Fruit fly (Drosophila melanogaster) whole organism, pupa: ENCODE results near the gene Manf.

ENCODE experiments used
- CG10348 ChIP-seq: fragments of 200-800 bp; sonication (Bioruptor generic); IDR thresholded peaks from 2 replicates; pipeline ENCODE4 v1.3.6; 2022; ENCODE audit warnings: missing biosample characterization, missing genetic modification characterization
- CG12605 ChIP-seq: fragments of 200-800 bp; sonication (Bioruptor generic); IDR thresholded peaks from 2 replicates; pipeline ENCODE4 v1.3.6; 2022; ENCODE audit warnings: missing biosample characterization, missing genetic modification characterization
- CG13204 ChIP-seq: fragments of 200-800 bp; sonication (Bioruptor generic); optimal IDR thresholded peaks from 2 replicates; lab custom pipeline; 2018; ENCODE audit warnings: missing biosample characterization, mild to moderate bottlenecking, missing genetic modification characterization, moderate library complexity
- CG15710 ChIP-seq: fragments of 200-800 bp; sonication (Bioruptor generic); optimal IDR thresholded peaks from 2 replicates; lab custom pipeline; 2018; ENCODE audit warnings: missing biosample characterization, mild to moderate bottlenecking, missing genetic modification characterization, moderate library complexity
- CG17806 ChIP-seq: fragments of 200-800 bp; sonication (Bioruptor generic); optimal IDR thresholded peaks from 2 replicates; lab custom pipeline; 2018; ENCODE audit warnings: missing biosample characterization, mild to moderate bottlenecking, missing genetic modification characterization, moderate library complexity
- CG32121 ChIP-seq: fragments of 200-800 bp; sonication (Bioruptor generic); IDR thresholded peaks from 2 replicates; pipeline ENCODE4 v1.3.6; 2022; ENCODE audit warnings: missing biosample characterization, missing genetic modification characterization
- CG34367 ChIP-seq: fragments of 200-800 bp; sonication (Bioruptor generic); optimal IDR thresholded peaks from 2 replicates; lab custom pipeline; 2018; ENCODE audit warnings: missing biosample characterization, mild to moderate bottlenecking, missing genetic modification characterization
- CG4496 ChIP-seq: fragments of 200-800 bp; sonication (Bioruptor generic); IDR thresholded peaks from 3 replicates; pipeline ENCODE4 v1.3.6; 2022; ENCODE audit warnings: missing biosample characterization, missing genetic modification characterization
- CG8159 ChIP-seq: fragments of 200-800 bp; sonication (Bioruptor generic); optimal IDR thresholded peaks from 3 replicates; lab custom pipeline; 2018; ENCODE audit warnings: missing biosample characterization, mild to moderate bottlenecking, missing genetic modification characterization, moderate library complexity
- CG8301 ChIP-seq: fragments of 200-800 bp; sonication (Bioruptor generic); optimal IDR thresholded peaks from 2 replicates; lab custom pipeline; 2018; ENCODE audit warnings: missing biosample characterization, mild to moderate bottlenecking, missing genetic modification characterization
- CG9948 ChIP-seq: fragments of 200-800 bp; sonication (Bioruptor generic); optimal IDR thresholded peaks from 2 replicates; lab custom pipeline; 2018; ENCODE audit warnings: missing biosample characterization, mild to moderate bottlenecking, missing genetic modification characterization, moderate library complexity
- D1 ChIP-seq: fragments of 200-800 bp; sonication (Bioruptor generic); optimal IDR thresholded peaks from 2 replicates; lab custom pipeline; 2018; ENCODE audit warnings: missing biosample characterization, mild to moderate bottlenecking, missing genetic modification characterization, moderate library complexity
- EcR ChIP-seq: fragments of 200-800 bp; sonication (Bioruptor generic); optimal IDR thresholded peaks from 3 replicates; lab custom pipeline; 2019; ENCODE audit warnings: missing biosample characterization, missing genetic modification characterization, mild to moderate bottlenecking, moderate library complexity, missing genetic modification reagents
- Ets98B ChIP-seq: fragments of 200-800 bp; sonication (Bioruptor generic); IDR thresholded peaks from 2 replicates; pipeline ENCODE4 v1.3.6; 2022; ENCODE audit warnings: missing biosample characterization, missing genetic modification characterization
- Pif1A ChIP-seq: fragments of 200-800 bp; sonication (Bioruptor generic); optimal IDR thresholded peaks from 3 replicates; lab custom pipeline; 2016; ENCODE audit warnings: missing biosample characterization, missing genetic modification characterization
- Pif1B ChIP-seq: fragments of 200-800 bp; sonication (Bioruptor generic); optimal IDR thresholded peaks from 3 replicates; lab custom pipeline; 2016; ENCODE audit warnings: missing biosample characterization, missing genetic modification characterization
- Snoo ChIP-seq: fragments of 200-800 bp; sonication (Bioruptor generic); optimal IDR thresholded peaks from 3 replicates; lab custom pipeline; 2017; ENCODE audit warnings: missing biosample characterization, mild to moderate bottlenecking, missing genetic modification characterization, inconsistent platforms
- fd96Ca ChIP-seq: fragments of 200-800 bp; sonication (Bioruptor generic); IDR thresholded peaks from 3 replicates; pipeline ENCODE4 v1.3.6; 2022; ENCODE audit warnings: missing biosample characterization, missing genetic modification characterization
- gl ChIP-seq: fragments of 200-800 bp; sonication (Bioruptor generic); optimal IDR thresholded peaks from 2 replicates; lab custom pipeline; 2018; ENCODE audit warnings: missing biosample characterization, mild to moderate bottlenecking, missing genetic modification characterization
- rn ChIP-seq: fragments of 200-800 bp; sonication (Bioruptor generic); IDR thresholded peaks from 2 replicates; pipeline ENCODE4 v1.3.6; 2022; ENCODE audit warnings: missing biosample characterization, missing genetic modification characterization

Gene Manf

dm6 chr3R:16374101-16374500 is 24.9 kb downstream of the Manf start:
- TF ChIP-seq Snoo (tag; lab: Kevin White, UChicago) (no peak), CG17806 (tag; lab: Kevin White, UChicago) (no peak), CG12605 (no peak), D1 (tag; lab: Kevin White, UChicago) (peak; percentile 47)

DNA sequence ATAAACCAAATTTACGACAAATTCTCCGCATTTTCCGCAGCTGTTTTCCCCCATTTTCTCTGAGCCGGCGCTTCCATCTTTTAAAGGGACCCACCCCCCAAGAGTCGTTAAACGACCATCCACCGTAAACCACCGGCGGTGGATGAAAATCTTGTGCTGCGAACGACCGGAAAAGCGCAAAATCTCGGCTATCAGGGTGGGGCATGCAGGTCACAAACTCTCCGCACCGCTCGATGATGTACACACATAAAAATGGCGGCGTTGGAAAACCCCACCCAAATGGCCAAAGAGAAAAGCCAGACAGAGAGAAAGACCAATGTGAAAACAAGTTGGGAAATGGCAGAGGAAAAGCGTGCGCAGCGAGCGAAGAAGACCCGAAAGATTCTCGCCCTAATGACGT is 36.4 kb downstream of the Manf start:
- TF ChIP-seq CG15710 (tag; lab: Kevin White, UChicago) (no peak), CG13204 (GFP tag; lab: Kevin White, UChicago) (no peak), CG12605 (no peak), Pif1B (GFP tag; lab: Kevin White, UChicago) (no peak), CG8159 (tag; lab: Kevin White, UChicago) (no peak), CG9948 (tag; lab: Kevin White, UChicago) (no peak), Ets98B (GFP tag; lab: Robert Waterston, UW) (no peak)

- TF ChIP-seq CG10348 (GFP tag; lab: Robert Waterston, UW) (no peak), CG15710 (tag; lab: Kevin White, UChicago) (no peak), rn (GFP tag; lab: Robert Waterston, UW) (no peak), CG17806 (tag; lab: Kevin White, UChicago) (no peak), gl (tag; lab: Kevin White, UChicago) (no peak), CG8301 (tag; lab: Kevin White, UChicago) (no peak), CG9948 (tag; lab: Kevin White, UChicago) (no peak), D1 (tag; lab: Kevin White, UChicago) (no peak), Pif1A (GFP tag; lab: Kevin White, UChicago) (no peak), Snoo (tag; lab: Kevin White, UChicago) (no peak), Ets98B (GFP tag; lab: Robert Waterston, UW) (no peak)
Observed at dm6 chr3R:16387039-16387438, 37.8 kb downstream of the Manf start.

- TF ChIP-seq CG15710 (tag; lab: Kevin White, UChicago) (no peak), CG13204 (GFP tag; lab: Kevin White, UChicago) (no peak), CG4496 (GFP tag; lab: Robert Waterston, UW) (no peak), CG8159 (tag; lab: Kevin White, UChicago) (no peak), CG8301 (tag; lab: Kevin White, UChicago) (no peak), CG12605 (no peak), rn (GFP tag; lab: Robert Waterston, UW) (no peak), D1 (tag; lab: Kevin White, UChicago) (no peak)
Observed at dm6 chr3R:16389117-16389516, 39.9 kb downstream of the Manf start.

DNA sequence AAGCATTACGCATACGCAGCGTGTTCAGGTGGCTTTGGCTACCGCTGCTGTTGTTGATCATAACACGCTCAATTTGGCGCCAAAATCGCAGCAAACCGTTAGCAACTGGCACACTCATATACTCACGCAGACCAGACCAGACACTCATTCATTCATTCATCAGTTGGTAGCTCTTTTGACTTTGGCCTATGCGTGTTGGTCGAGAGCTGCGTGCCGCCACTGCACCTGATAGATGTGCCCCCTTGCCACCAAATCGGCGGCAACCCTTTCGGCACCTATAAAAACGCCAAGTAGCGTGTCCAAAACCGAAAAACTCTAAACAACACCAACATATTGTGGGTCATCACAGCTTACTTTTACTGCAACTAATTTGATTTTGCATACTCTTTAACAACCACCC is 45.3 kb downstream of the Manf start:
- TF ChIP-seq gl (tag; lab: Kevin White, UChicago) = no peak
- no peak for TF ChIP-seq Pif1A (GFP tag; lab: Kevin White, UChicago)
- no peak for TF ChIP-seq EcR
- TF ChIP-seq CG17806 (tag; lab: Kevin White, UChicago) = no peak
- no peak for TF ChIP-seq CG8301 (tag; lab: Kevin White, UChicago)
- TF ChIP-seq CG8159 (tag; lab: Kevin White, UChicago) = no peak
- TF ChIP-seq Pif1B (GFP tag; lab: Kevin White, UChicago) = no peak
- TF ChIP-seq CG9948 (tag; lab: Kevin White, UChicago) = no peak
- TF ChIP-seq rn (GFP tag; lab: Robert Waterston, UW) = no peak
- TF ChIP-seq Ets98B (GFP tag; lab: Robert Waterston, UW) = no peak

DNA sequence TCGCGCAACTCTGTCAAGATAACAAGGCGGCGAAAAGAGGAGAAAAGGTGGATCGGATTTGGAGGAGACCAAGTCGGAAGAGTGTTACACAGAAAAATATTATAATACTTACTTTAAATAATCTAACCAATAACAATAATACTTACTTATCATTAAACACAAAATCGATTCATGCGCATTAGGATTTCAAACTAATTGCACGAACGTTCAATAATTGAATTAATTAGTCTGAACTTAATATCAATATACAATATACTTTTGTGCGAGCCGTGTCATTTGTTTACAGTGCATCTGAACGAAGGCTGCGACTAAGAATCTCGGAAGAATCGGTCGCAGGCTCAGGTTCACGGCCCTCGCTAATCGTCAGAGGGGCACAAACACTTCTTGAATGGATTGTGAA is 46.2 kb downstream of the Manf start:
- TF ChIP-seq Pif1A (GFP tag; lab: Kevin White, UChicago) (no peak), fd96Ca (no peak), Snoo (tag; lab: Kevin White, UChicago) (no peak), D1 (tag; lab: Kevin White, UChicago) (no peak), CG12605 (no peak), CG32121 (GFP tag; lab: Robert Waterston, UW) (no peak), CG10348 (GFP tag; lab: Robert Waterston, UW) (no peak), CG4496 (GFP tag; lab: Robert Waterston, UW) (no peak), rn (GFP tag; lab: Robert Waterston, UW) (no peak)

DNA sequence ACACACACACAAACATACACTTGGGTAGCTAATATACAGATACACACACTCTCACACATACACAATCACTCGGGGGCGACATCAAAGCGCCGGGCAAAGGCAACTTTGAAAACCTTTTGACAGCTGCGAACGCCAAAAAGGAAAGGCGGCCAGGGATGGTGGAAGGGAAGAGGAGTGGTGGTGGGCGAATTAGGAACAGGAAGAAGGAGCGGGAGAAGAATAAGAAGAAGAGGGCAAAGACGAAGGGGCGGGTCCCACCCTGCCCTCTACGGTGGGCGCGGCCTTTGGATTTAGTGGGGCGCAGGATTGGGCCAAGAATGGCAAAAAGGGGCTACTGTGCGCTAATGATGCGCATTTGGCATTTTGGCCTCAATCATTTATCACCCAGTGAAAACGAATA is 47.4 kb downstream of the Manf start:
- TF ChIP-seq CG34367 = no peak
- TF ChIP-seq D1 (tag; lab: Kevin White, UChicago) = no peak
- no peak for TF ChIP-seq Pif1B (GFP tag; lab: Kevin White, UChicago)
- no peak for TF ChIP-seq rn (GFP tag; lab: Robert Waterston, UW)
